Fruit fly (Drosophila melanogaster): ENCODE results near the gene MED30.
A peak's percentile ranks its signal among the peaks of the same experiment; 100 is the strongest.

Gene MED30

DNA sequence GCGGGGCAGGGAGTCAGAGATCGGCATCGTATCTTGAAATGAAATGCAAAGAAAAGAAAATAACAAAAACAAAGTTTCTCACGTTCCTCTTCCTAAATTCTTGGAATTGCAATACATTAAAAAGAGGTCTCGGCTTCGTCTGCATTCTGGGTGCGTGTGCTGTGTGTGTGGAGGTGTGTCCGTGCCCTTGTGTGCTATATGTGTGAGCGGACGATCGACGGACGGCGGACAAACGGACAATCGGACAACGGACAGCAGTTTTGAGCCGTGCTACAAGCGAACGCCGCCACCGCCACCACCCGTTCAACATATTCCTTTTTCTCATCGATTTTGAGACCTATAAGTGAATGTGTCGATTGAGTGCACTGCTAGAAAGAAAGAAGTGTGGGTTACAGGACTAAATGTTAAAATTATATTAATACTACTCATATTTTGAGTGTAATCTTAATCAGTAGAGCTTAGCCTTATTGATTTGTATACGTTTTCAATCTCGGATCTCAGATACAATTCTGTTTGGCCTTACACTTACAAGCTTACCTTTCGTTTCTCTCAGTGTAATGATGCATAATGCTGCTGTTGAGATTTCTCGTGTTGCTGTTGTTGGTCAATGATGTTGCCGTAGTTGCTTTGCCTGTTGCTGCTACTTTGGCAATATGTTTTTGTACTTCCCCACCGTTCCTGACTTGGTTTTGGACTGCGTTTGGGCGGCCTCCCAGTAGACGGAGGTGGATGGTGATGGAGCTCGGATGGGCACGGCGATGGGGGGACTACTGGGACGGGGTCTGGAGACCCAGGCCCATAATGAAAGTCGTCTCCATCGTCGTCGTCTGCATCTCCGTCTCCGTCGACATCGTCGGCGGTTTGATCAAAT lies 32.6 kb downstream of the MED30 start (continued):
- TF ChIP-seq toy (GFP tag; IDR thresholded peaks at IDR 0.05) (no peak), Hand (GFP tag; optimal IDR thresholded peaks at IDR 0.05) (no peak), pros (GFP tag; optimal IDR thresholded peaks at IDR 0.05) (peak; percentile 73), CG4328 (GFP tag; optimal IDR thresholded peaks at IDR 0.05) (peak; percentile 26), CG34422 (GFP tag; IDR thresholded peaks at IDR 0.05) (no peak), sc (optimal IDR thresholded peaks at IDR 0.05) (no peak), sc (GFP tag; optimal IDR thresholded peaks at IDR 0.05) (peak; percentile 81), z (GFP tag; IDR thresholded peaks at IDR 0.05) (peak; percentile 6; the same call in 2 of the 3 replicates), zf30C (GFP tag; optimal IDR thresholded peaks at IDR 0.05) (peak; percentile 98), CG2129 (GFP tag; IDR thresholded peaks at IDR 0.05; ENCODE audit: partially characterized antibody) (no peak), CG4854 (GFP tag; optimal IDR thresholded peaks at IDR 0.05) (peak; percentile 69), lov (optimal IDR thresholded peaks at IDR 0.05) (no peak), lov (GFP tag; IDR thresholded peaks at IDR 0.05) (peak; percentile 93), CG6765 (GFP tag; optimal IDR thresholded peaks at IDR 0.05) (no peak), CG12155 (GFP tag; optimal IDR thresholded peaks at IDR 0.05) (peak; percentile 69), CG8388 (GFP tag; optimal IDR thresholded peaks at IDR 0.05) (peak; percentile 90), Hsf (GFP tag; optimal IDR thresholded peaks at IDR 0.05) (peak; percentile 80), lab (GFP tag; optimal IDR thresholded peaks at IDR 0.05) (peak; percentile 36), CkIIα-i1 (GFP tag; IDR thresholded peaks at IDR 0.05) (no peak), peb (GFP tag; IDR thresholded peaks at IDR 0.05) (peak; percentile 62), CTCF (GFP tag; optimal IDR thresholded peaks at IDR 0.05) (no peak), sens (GFP tag) (peak; percentile 98), CG15696 (tag; optimal IDR thresholded peaks at IDR 0.05) (peak; percentile 98), Gsc (GFP tag; IDR thresholded peaks at IDR 0.05) (peak; percentile 62), chif (GFP tag; optimal IDR thresholded peaks at IDR 0.05) (peak; percentile 57 to 92), YL-1 (GFP tag; optimal IDR thresholded peaks at IDR 0.05) (peak; percentile 36), klu (GFP tag; IDR thresholded peaks at IDR 0.05) (0 out of 2 replicates have a peak, but pooled peaks have one; percentile 24), CG10431 (GFP tag; optimal IDR thresholded peaks at IDR 0.05) (peak; percentile 49), CG11696 (GFP tag; IDR thresholded peaks at IDR 0.05) (no peak), Lim3 (GFP tag; IDR thresholded peaks at IDR 0.05) (no peak), Lpt (GFP tag; optimal IDR thresholded peaks at IDR 0.05) (no peak), jing (GFP tag; optimal IDR thresholded peaks at IDR 0.05) (peak; percentile 57), wek (GFP tag; optimal IDR thresholded peaks at IDR 0.05) (peak; percentile 53), esg (GFP tag; conservative IDR thresholded peaks at IDR 0.05) (peak; percentile 65), Ptx1 (GFP tag; IDR thresholded peaks at IDR 0.05) (peak; percentile 53), Awh (GFP tag; IDR thresholded peaks at IDR 0.05) (peak; percentile 30; the same call in 1 of the 2 replicates), Atf6 (GFP tag; IDR thresholded peaks at IDR 0.05) (no peak), Meics (GFP tag; optimal IDR thresholded peaks at IDR 0.05) (no peak), CG14667 (GFP tag; IDR thresholded peaks at IDR 0.05) (peak; percentile 45; the same call in 1 of the 2 replicates), CG16863 (GFP tag; optimal IDR thresholded peaks at IDR 0.05) (peak; percentile 73), dati (GFP tag; IDR thresholded peaks at IDR 0.05) (peak; percentile 15; the same call in 1 of the 2 replicates), CG6254 (GFP tag; optimal IDR thresholded peaks at IDR 0.05) (peak; percentile 79), CG10321 (GFP tag; IDR thresholded peaks at IDR 0.05) (no peak), nerfin-1 (tag; optimal IDR thresholded peaks at IDR 0.05) (peak; percentile 80), amos (GFP tag; IDR thresholded peaks at IDR 0.05; ENCODE audit: partially characterized antibody) (no peak), Max (GFP tag; optimal IDR thresholded peaks at IDR 0.05) (peak; percentile 67), CG8765 (GFP tag; IDR thresholded peaks at IDR 0.05) (peak; percentile 91), sqz (GFP tag; optimal IDR thresholded peaks at IDR 0.05) (peak; percentile 61), trh (GFP tag; optimal IDR thresholded peaks at IDR 0.05) (peak; percentile 38), MTF-1 (GFP tag; optimal IDR thresholded peaks at IDR 0.05; ENCODE audit: borderline replicate concordance) (peak; percentile 69)

Data from whole organism, embryonic.